Fruit fly (Drosophila melanogaster) whole organism: Measurements from ENCODE around the gene Fuca.
A peak's percentile ranks its signal among the peaks of the same experiment; 100 is the strongest.

Experiments
- CG8478 ChIP-seq: fragments of >200 bp; optimal IDR thresholded peaks from 2 replicates; lab custom pipeline; 2018; ENCODE audit warnings: inconsistent platforms
- Dll ChIP-seq: fragments of >200 bp; optimal IDR thresholded peaks from 2 replicates; lab custom pipeline; 2017
- EcR ChIP-seq, 2 experiments: fragments of >200 bp; optimal IDR thresholded peaks; 2 replicates each; lab custom pipeline; 2017; ENCODE audit warnings: missing biosample characterization in 2 of 2, missing genetic modification characterization in 2 of 2, missing genetic modification reagents in 2 of 2
- pan ChIP-seq: fragments of >200 bp; optimal IDR thresholded peaks from 2 replicates; lab custom pipeline; 2017
- psq ChIP-seq: fragments of >200 bp; optimal IDR thresholded peaks from 2 replicates; lab custom pipeline; 2017
- usp ChIP-seq: fragments of >200 bp; optimal IDR thresholded peaks from 2 replicates; lab custom pipeline; 2017; ENCODE audit warnings: missing biosample characterization, missing genetic modification characterization, mixed read lengths

Fuca gene

DNA sequence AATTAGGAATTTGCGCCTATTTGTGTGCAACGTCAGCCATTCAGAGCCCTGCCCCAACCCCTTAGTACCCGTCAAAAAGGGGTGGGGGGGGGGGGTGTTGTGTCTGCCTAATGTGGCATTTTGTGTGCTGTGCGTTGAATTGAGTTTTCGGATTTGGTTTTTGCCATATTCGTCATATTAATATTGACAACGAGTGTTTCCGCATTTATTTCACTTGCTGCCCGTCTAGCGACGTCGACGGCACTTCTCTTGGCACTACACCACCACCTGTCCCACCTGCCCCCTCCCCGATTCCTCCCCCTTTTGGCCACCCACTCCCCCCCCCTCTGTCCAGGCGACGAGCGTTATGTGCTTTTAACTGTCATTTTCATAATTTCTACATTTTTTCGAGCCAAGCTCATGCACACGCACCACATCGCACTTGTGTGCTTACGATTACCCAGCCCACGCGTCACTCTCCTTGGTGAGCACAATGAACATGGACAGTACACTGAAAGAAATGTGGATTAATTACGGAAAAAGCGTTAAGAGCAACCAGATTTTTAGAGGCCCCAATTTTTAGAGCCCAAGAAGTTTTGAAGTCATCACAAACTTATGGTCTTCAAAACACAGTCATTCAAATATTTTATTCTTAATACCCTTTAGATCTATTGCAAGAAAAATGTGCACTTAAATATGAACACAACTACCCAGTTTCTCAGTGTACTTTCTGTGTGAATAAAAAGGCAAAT lies 7.0 kb downstream of the Fuca start:
- no peak for TF ChIP-seq EcR (GFP tag; optimal IDR thresholded peaks at IDR 0.05; lab: Kevin White, UChicago)
- TF ChIP-seq CG8478: no peak
- no peak for TF ChIP-seq usp (GFP tag; lab: Kevin White, UChicago)

DNA sequence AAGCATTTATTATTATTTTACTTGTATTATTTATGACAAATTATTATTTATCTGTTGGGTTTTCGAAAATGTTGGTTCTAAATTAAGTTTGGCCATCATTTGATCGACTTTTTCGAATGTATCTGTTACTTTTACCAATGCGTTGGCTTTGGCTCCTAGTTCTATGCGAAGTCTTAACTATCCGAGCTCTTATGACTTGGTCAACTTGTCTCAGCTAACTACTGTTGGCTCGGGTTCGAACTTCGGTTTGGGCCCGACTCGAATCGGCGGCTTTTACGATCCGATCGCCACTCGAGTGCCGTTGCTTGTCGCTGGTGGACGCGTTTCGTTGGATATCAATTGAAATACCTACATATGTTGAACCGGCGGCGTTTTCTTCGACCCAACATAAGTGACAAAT lies 9.1 kb downstream of the Fuca start, which contains the start of gene CG7512:
TSS of gene CG7512 (plus strand) at position 301 of the 400 bp plus-strand sequence.
- TF ChIP-seq pan (lab: Kevin White, UChicago) (no peak), EcR (GFP tag; optimal IDR thresholded peaks at IDR 0.05; lab: Kevin White, UChicago) (no peak), usp (GFP tag; lab: Kevin White, UChicago) (no peak), psq (no peak), CG8478 (no peak), Dll (lab: Kevin White, UChicago) (no peak)

DNA sequence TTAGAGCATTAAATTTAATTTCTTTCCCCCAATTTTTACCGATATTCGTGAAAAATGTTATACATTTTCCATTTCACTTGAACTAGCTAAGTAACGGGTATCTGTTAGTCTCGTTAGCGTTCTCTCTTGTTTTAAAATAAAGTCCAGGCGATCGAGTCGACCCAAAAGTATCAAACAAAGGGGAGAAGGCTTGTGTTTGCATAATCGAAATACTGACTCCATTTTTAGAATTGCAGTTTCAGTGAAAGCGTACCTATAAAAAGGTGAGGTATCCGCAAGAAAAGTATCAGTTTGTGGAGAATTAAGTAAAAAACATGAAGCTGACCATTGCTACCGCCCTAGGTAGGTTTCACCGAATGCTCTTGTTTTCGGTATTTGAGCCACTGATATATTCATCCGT lies 10.6 kb downstream of the Fuca start, which contains the start of gene Sgs3:
TSS of gene Sgs3 (plus strand) at position 301 of the 400 bp plus-strand sequence.
- no peak for TF ChIP-seq Dll (lab: Kevin White, UChicago)
- no peak for TF ChIP-seq CG8478
- no peak for TF ChIP-seq pan (lab: Kevin White, UChicago)
- TF ChIP-seq psq: no peak
- no peak for TF ChIP-seq EcR (GFP tag; optimal IDR thresholded peaks at IDR 0.05; lab: Kevin White, UChicago)
- no peak for TF ChIP-seq usp (GFP tag; lab: Kevin White, UChicago)

DNA sequence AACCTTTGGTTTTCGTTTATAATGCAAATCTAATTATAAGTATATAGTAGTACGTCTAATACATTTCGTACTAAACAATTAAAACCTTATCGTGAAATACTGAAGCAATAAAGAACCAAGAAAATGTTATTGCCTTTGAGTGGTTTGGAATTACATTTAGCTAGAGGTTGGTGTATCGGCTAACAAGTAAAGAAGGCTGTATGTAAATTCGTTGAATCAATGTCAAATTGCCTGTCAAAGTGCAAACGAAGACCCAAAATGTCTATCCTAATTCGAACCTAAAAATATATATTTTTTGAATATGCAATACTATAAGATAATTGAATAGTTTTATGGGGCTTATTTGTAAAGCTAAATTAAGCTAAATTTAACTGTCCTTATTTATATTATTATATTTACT lies 11.3 kb downstream of the Fuca start:
- TF ChIP-seq CG8478 (no peak), EcR (GFP tag; optimal IDR thresholded peaks at IDR 0.05; lab: Kevin White, UChicago) (no peak), psq (no peak), pan (lab: Kevin White, UChicago) (no peak)

DNA sequence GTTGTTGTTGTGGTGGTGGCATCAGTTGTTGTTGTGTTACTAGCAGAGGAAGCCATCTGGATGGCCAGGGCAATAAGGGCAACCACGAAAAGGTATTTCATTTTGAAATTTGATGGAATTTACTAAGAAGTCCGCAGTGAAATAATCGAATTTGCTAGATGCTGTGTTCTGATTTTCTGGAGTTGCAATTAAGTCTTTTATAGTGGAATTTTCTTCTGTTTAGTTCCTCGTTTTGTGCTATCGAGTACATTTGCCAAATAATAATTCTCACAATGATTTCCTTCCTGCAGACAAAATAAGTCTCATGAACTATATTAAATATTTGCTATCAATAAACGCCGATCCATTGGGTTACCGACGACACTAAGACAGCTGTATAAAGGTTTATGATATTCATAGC lies 12.0 kb downstream of the Fuca start, which contains the start of gene CG33272:
TSS of gene CG33272 (minus strand) at position 101 of the 400 bp plus-strand sequence.
- no peak for TF ChIP-seq usp (GFP tag; lab: Kevin White, UChicago)
- no peak for TF ChIP-seq CG8478
- TF ChIP-seq psq: no peak
- TF ChIP-seq pan (lab: Kevin White, UChicago): no peak
- TF ChIP-seq Dll (lab: Kevin White, UChicago): no peak
- no peak for TF ChIP-seq EcR (GFP tag; optimal IDR thresholded peaks at IDR 0.05; lab: Kevin White, UChicago)

DNA sequence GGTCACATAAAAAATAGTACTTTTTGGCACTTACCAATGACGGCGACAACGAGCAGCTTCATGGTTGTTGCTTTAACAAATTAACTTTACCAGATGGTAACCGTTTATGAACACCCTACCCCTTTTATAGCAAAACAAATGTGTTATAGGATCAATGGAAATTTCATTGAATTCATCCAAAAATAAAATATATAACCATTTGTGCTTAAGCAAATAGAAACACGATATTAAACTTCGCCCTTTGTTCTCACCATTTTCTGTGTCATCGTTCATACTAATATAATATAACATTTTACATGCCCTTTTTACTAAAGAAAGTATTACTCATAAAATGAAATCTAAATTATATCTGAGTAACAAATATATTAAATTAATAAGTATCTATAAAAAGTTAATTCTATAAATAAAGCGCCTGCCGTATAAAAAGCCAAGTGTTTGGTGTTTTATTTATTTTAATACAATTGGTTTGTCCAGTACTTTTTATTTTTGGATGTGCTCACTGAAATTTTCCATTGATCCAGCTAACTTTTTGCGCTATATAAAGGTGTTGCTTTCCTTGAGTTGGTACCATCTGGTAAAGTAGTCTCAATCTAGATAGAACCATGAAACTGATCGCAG lies 13.1 kb downstream of the Fuca start, which contains the start of the genes Sgs8 and Sgs7:
TSS of gene Sgs8 (minus strand) at position 101 of the 618 bp plus-strand sequence.
TSS of gene Sgs7 (plus strand) at position 568 of the 618 bp plus-strand sequence.
- TF ChIP-seq psq (no peak), CG8478 (no peak), Dll (lab: Kevin White, UChicago) (no peak), pan (lab: Kevin White, UChicago) (no peak), EcR (GFP tag; optimal IDR thresholded peaks at IDR 0.05; lab: Kevin White, UChicago) (no peak), usp (GFP tag; lab: Kevin White, UChicago) (no peak)

DNA sequence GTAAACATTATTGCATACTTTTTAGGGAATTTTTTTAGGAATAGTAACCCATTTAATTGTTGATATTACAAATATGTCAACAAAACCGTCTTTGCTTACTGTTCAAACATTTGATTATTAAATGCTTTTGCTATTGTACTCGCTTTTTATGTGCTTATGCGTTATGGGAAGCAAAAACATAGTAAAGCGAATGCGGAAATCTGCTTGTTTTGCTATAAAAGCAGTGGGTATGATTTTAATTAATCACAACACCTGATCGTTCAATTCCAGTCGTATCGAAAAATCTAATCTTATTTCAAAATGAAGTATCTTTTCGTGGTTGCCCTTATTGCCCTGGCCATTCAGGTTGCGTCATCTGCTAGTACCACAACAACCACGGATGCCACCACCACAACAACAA lies 14.2 kb downstream of the Fuca start, which contains the start of gene CG33500:
TSS of gene CG33500 (plus strand) at position 301 of the 400 bp plus-strand sequence.
- TF ChIP-seq CG8478 (no peak), usp (GFP tag; lab: Kevin White, UChicago) (no peak), EcR (GFP tag; optimal IDR thresholded peaks at IDR 0.05; lab: Kevin White, UChicago) (no peak), Dll (lab: Kevin White, UChicago) (no peak), psq (no peak), pan (lab: Kevin White, UChicago) (no peak)

DNA sequence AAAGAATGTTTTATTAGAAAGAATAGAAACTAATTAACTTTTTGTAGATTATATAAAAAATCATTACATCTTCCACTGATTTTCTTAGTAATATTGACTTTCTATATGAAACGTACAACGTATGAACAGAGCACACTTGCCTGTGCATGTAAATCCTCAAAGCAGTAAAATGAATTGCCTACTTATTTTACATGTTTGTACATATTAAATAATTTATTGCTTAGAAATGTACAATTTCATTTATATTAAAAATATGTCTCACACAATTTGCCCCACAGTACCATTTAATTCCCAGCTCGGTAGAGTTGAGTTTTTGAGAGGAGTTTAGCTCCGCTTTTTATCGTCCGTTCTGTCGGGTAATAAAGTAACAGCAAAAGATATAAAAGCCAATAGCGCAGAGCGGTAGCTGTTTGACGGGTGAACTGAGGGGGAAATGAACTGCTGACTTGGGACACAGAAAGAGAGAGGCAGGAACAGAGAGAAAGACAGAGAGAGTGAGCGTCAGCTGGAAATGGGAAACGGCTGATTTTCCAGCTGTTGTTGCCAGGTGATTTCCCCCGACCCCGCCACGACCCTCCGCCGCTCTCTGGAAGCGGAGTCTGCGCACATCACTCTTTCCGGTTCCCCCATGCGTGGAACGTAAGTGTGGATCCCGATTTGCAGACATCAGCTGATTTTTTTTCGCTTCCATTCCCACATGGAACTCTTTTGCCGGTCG lies 29.3 kb downstream of the Fuca start:
- TF ChIP-seq EcR (GFP tag; optimal IDR thresholded peaks at IDR 0.05; lab: Kevin White, UChicago) (peak in 1 of 2 experiments; percentile 51), Dll (lab: Kevin White, UChicago) (no peak)

DNA sequence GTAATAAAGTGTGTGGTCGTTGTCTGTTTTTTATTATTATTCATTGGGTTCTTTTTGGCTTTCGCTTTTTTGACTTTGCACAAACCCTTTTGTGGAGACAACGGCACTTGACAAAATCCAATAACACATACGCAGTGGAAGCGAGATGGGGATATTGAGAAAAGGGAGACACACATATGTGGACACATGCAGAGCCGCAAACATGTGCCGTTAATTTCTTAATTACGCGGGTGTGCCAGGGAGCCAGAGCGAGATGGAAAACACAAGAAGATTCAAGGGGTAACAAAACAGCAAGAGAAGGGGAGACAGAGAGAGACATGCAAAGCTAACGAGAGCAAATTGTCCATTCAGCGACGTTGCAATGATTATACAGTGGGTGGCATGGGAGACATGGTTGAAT lies 30.1 kb downstream of the Fuca start:
- TF ChIP-seq psq (no peak), EcR (GFP tag; optimal IDR thresholded peaks at IDR 0.05; lab: Kevin White, UChicago) (no peak), pan (lab: Kevin White, UChicago) (no peak), usp (GFP tag; lab: Kevin White, UChicago) (no peak), Dll (lab: Kevin White, UChicago) (no peak), CG8478 (no peak)

DNA sequence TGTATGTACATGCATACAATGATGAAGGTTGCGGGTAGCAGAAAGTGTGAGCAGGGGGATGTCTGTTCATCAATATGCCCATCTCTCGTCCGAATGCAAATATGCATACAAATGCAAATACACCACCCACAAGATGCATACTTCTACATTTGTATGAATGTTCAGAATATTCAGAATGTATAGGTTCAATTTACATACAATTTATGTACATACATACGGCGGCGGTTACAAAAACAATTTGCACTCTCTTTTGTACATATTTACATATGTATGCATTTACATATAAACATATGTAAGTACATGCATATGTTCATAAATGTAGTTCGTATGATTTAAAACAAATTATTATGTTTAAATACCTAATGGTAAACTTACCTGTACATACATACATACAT lies 30.6 kb downstream of the Fuca start:
- TF ChIP-seq psq (no peak), CG8478 (no peak), usp (GFP tag; lab: Kevin White, UChicago) (no peak), pan (lab: Kevin White, UChicago) (no peak), Dll (lab: Kevin White, UChicago) (no peak), EcR (GFP tag; optimal IDR thresholded peaks at IDR 0.05; lab: Kevin White, UChicago) (no peak)

DNA sequence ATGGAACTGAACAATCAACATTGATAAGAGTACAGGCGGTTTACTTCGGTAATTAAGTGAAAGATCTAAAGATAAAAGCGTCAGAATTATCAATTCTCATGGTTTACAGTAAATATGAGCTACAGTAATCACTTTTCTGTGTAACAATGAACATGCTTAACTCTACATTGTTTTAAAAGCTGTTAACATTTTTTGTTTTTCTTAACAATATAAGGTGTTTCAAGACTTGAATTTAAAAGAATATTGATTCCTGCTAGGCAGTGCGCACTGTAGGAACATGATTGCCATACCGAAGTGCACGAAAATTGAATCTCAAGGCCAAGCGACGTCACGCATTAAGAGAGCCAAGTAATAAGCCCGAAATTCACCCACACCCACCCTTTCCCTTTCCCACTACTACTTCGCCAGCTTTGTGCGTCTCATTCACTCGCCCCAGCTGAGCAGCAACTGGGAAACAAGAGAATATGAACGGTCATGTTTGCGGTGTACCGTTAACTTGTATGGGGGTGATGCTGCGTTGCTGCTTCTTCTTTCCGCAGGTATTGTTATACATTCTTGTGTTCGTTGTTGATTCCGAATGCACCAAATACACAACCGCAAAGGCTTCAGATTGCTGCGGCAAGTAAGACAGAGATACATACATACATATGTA lies 31.2 kb downstream of the Fuca start:
- no peak for TF ChIP-seq psq
- TF ChIP-seq EcR (GFP tag; optimal IDR thresholded peaks at IDR 0.05; lab: Kevin White, UChicago): no peak
- no peak for TF ChIP-seq Dll (lab: Kevin White, UChicago)
- no peak for TF ChIP-seq pan (lab: Kevin White, UChicago)
- no peak for TF ChIP-seq CG8478
